Fruit fly (Drosophila melanogaster) whole organism, prepupa: Measurements from ENCODE around the gene CG15446.

Experiments used
- Blimp-1 ChIP-seq: fragments of 200-800 bp; sonication (Bioruptor generic); optimal IDR thresholded peaks from 3 replicates; lab custom pipeline; 2017; ENCODE audit warnings: missing biosample characterization, missing genetic modification characterization, mild to moderate bottlenecking, moderate library complexity, missing genetic modification reagents
- CG10631 ChIP-seq: fragments of 200-800 bp; sonication (Bioruptor generic); optimal IDR thresholded peaks from 2 replicates; lab custom pipeline; 2016; ENCODE audit warnings: missing biosample characterization, missing genetic modification characterization
- CG10669 ChIP-seq: fragments of 200-800 bp; sonication (Bioruptor generic); optimal IDR thresholded peaks from 3 replicates; lab custom pipeline; 2018; ENCODE audit warnings: missing biosample characterization, mild to moderate bottlenecking, missing genetic modification characterization, moderate library complexity
- CG11294 ChIP-seq: fragments of 200-800 bp; sonication (Bioruptor generic); IDR thresholded peaks from 2 replicates; pipeline ENCODE4 v1.3.6; 2022; ENCODE audit warnings: missing biosample characterization, missing genetic modification characterization
- CG11762 ChIP-seq: fragments of 200-800 bp; sonication (Bioruptor generic); optimal IDR thresholded peaks from 3 replicates; lab custom pipeline; 2016; ENCODE audit warnings: missing biosample characterization, missing genetic modification characterization; ENCODE audit not compliant: insufficient read depth
- CG11902 ChIP-seq: fragments of 200-800 bp; sonication (Bioruptor generic); optimal IDR thresholded peaks from 3 replicates; lab custom pipeline; 2016; ENCODE audit warnings: missing biosample characterization, missing genetic modification characterization
- CG15336 ChIP-seq: fragments of 200-800 bp; sonication (Bioruptor generic); IDR thresholded peaks from 2 replicates; pipeline ENCODE4 v1.3.6; 2022; ENCODE audit warnings: missing biosample characterization, missing genetic modification characterization
- CG1621 ChIP-seq: fragments of 200-800 bp; sonication (Bioruptor generic); optimal IDR thresholded peaks from 3 replicates; lab custom pipeline; 2018; ENCODE audit warnings: missing biosample characterization, mild to moderate bottlenecking, missing genetic modification characterization
- CG16779 ChIP-seq: fragments of 200-800 bp; sonication (Bioruptor generic); optimal IDR thresholded peaks from 3 replicates; lab custom pipeline; 2017; ENCODE audit warnings: missing biosample characterization, mild to moderate bottlenecking, missing genetic modification characterization
- CG3032 ChIP-seq: fragments of 200-800 bp; optimal IDR thresholded peaks from 2 replicates; lab custom pipeline; 2019; ENCODE audit warnings: missing biosample characterization, mild to moderate bottlenecking, missing genetic modification characterization, moderate library complexity
- CG31627 ChIP-seq: fragments of 200-800 bp; sonication (Bioruptor generic); optimal IDR thresholded peaks from 3 replicates; lab custom pipeline; 2016; ENCODE audit warnings: missing biosample characterization, missing genetic modification characterization
- CG32006 ChIP-seq: fragments of 200-800 bp; sonication (Bioruptor generic); optimal IDR thresholded peaks from 3 replicates; lab custom pipeline; 2017; ENCODE audit warnings: missing biosample characterization, mild to moderate bottlenecking, missing genetic modification characterization
- CG34406 ChIP-seq: fragments of 200-800 bp; sonication (Bioruptor generic); optimal IDR thresholded peaks from 3 replicates; lab custom pipeline; 2016; ENCODE audit warnings: missing biosample characterization, missing genetic modification characterization
- CG3919 ChIP-seq: fragments of 200-800 bp; sonication (Bioruptor generic); optimal IDR thresholded peaks from 3 replicates; lab custom pipeline; 2016; ENCODE audit warnings: missing biosample characterization, missing genetic modification characterization
- CG4318 ChIP-seq: fragments of 200-800 bp; sonication (Bioruptor generic); optimal IDR thresholded peaks from 3 replicates; lab custom pipeline; 2017; ENCODE audit warnings: missing biosample characterization, mild to moderate bottlenecking, missing genetic modification characterization
- CG6163 ChIP-seq: fragments of 200-800 bp; sonication (Bioruptor generic); IDR thresholded peaks from 3 replicates; pipeline ENCODE4 v1.3.6; 2022; ENCODE audit warnings: missing biosample characterization, missing genetic modification characterization
- CG6276 ChIP-seq: fragments of 200-800 bp; sonication (Bioruptor generic); optimal IDR thresholded peaks from 2 replicates; lab custom pipeline; 2017; ENCODE audit warnings: missing biosample characterization, mild to moderate bottlenecking, missing genetic modification characterization
- CG6792 ChIP-seq: fragments of 200-800 bp; sonication (Bioruptor generic); optimal IDR thresholded peaks from 3 replicates; lab custom pipeline; 2016; ENCODE audit warnings: missing biosample characterization, missing genetic modification characterization
- CG6854 ChIP-seq: fragments of 200-800 bp; sonication (Bioruptor generic); optimal IDR thresholded peaks from 2 replicates; lab custom pipeline; 2017; ENCODE audit warnings: missing biosample characterization, mild to moderate bottlenecking, missing genetic modification characterization
- CG8119 ChIP-seq: fragments of 200-800 bp; sonication (Bioruptor generic); IDR thresholded peaks from 3 replicates; pipeline ENCODE4 v1.3.6; 2022; ENCODE audit warnings: missing biosample characterization, missing genetic modification characterization
- CG8319 ChIP-seq: fragments of 200-800 bp; sonication (Bioruptor generic); optimal IDR thresholded peaks from 3 replicates; lab custom pipeline; 2016; ENCODE audit warnings: missing biosample characterization, missing genetic modification characterization
- CG8632 ChIP-seq: fragments of 200-800 bp; sonication (Bioruptor generic); optimal IDR thresholded peaks from 3 replicates; lab custom pipeline; 2016; ENCODE audit warnings: missing biosample characterization, missing genetic modification characterization
- Eip75B ChIP-seq: fragments of 200-800 bp; sonication (Bioruptor generic); optimal IDR thresholded peaks from 3 replicates; lab custom pipeline; 2016; ENCODE audit warnings: missing biosample characterization, missing genetic modification characterization
- Eip78C ChIP-seq: fragments of 200-800 bp; sonication (Bioruptor generic); peaks from one replicate; lab custom pipeline; 2016; ENCODE audit warnings: missing biosample characterization, missing genetic modification characterization
- Eip93F ChIP-seq: fragments of 200-800 bp; sonication (Bioruptor generic); optimal IDR thresholded peaks from 2 replicates; lab custom pipeline; 2016; ENCODE audit warnings: missing biosample characterization, mild to moderate bottlenecking, missing genetic modification characterization
- Ets21C ChIP-seq: fragments of 200-800 bp; sonication (Bioruptor generic); optimal IDR thresholded peaks from 3 replicates; lab custom pipeline; 2016; ENCODE audit warnings: missing biosample characterization, missing genetic modification characterization
- Gug ChIP-seq: fragments of 200-800 bp; sonication (Bioruptor generic); IDR thresholded peaks from 2 replicates; pipeline ENCODE4 v1.3.6; 2022; ENCODE audit warnings: missing biosample characterization, missing genetic modification characterization
- Hr39 ChIP-seq: fragments of 200-800 bp; sonication (Bioruptor generic); optimal IDR thresholded peaks from 2 replicates; lab custom pipeline; 2016; ENCODE audit warnings: missing biosample characterization, missing genetic modification characterization
- Met ChIP-seq: fragments of 200-800 bp; sonication (Bioruptor generic); optimal IDR thresholded peaks from 3 replicates; lab custom pipeline; 2016; ENCODE audit warnings: missing biosample characterization, missing genetic modification characterization
- OdsH ChIP-seq: fragments of 200-800 bp; sonication (Bioruptor generic); optimal IDR thresholded peaks from 3 replicates; lab custom pipeline; 2016; ENCODE audit warnings: missing biosample characterization, missing genetic modification characterization
- Smox ChIP-seq: fragments of 200-800 bp; sonication (Bioruptor generic); optimal IDR thresholded peaks from 3 replicates; lab custom pipeline; 2016; ENCODE audit warnings: missing biosample characterization, missing genetic modification characterization
- Sox14 ChIP-seq: fragments of 200-800 bp; sonication (Bioruptor generic); optimal IDR thresholded peaks from 3 replicates; lab custom pipeline; 2016; ENCODE audit warnings: missing biosample characterization, missing genetic modification characterization
- Sox15 ChIP-seq: fragments of 200-800 bp; sonication (Bioruptor generic); optimal IDR thresholded peaks from 3 replicates; lab custom pipeline; 2016; ENCODE audit warnings: missing biosample characterization, missing genetic modification characterization
- achi ChIP-seq: fragments of 200-800 bp; sonication (Bioruptor generic); optimal IDR thresholded peaks from 3 replicates; lab custom pipeline; 2016; ENCODE audit warnings: missing biosample characterization, missing genetic modification characterization
- eg ChIP-seq: fragments of 200-800 bp; sonication (Bioruptor generic); IDR thresholded peaks from 3 replicates; pipeline ENCODE4 v1.3.6; 2022; ENCODE audit warnings: missing biosample characterization, missing genetic modification characterization
- esn ChIP-seq: fragments of 200-800 bp; sonication (Bioruptor generic); optimal IDR thresholded peaks from 2 replicates; lab custom pipeline; 2016; ENCODE audit warnings: missing biosample characterization, mild to moderate bottlenecking, missing genetic modification characterization, moderate library complexity
- fd59A ChIP-seq: fragments of 200-800 bp; sonication (Bioruptor generic); optimal IDR thresholded peaks from 2 replicates; lab custom pipeline; 2017; ENCODE audit warnings: missing biosample characterization, mild to moderate bottlenecking, missing genetic modification characterization, missing genetic modification reagents
- fd85E ChIP-seq: fragments of 200-800 bp; sonication (Bioruptor generic); optimal IDR thresholded peaks from 3 replicates; lab custom pipeline; 2016; ENCODE audit warnings: missing biosample characterization, missing genetic modification characterization
- fkh ChIP-seq: fragments of 200-800 bp; sonication (Bioruptor generic); optimal IDR thresholded peaks from 3 replicates; lab custom pipeline; 2017; ENCODE audit warnings: missing biosample characterization, mild to moderate bottlenecking, missing genetic modification characterization, moderate library complexity
- lz ChIP-seq: fragments of 200-800 bp; sonication (Bioruptor generic); optimal IDR thresholded peaks from 3 replicates; lab custom pipeline; 2016; ENCODE audit warnings: missing biosample characterization, missing genetic modification characterization
- net ChIP-seq: fragments of 200-800 bp; sonication (Bioruptor generic); optimal IDR thresholded peaks from 3 replicates; lab custom pipeline; 2016; ENCODE audit warnings: missing biosample characterization, missing genetic modification characterization
- salr ChIP-seq, 2 experiments: fragments of 200-800 bp; sonication (Bioruptor generic); optimal IDR thresholded peaks; 3 replicates each; lab custom pipeline; 2016 to 2018; ENCODE audit warnings: missing biosample characterization in 2 of 2, missing genetic modification characterization in 2 of 2, mild to moderate bottlenecking in 1 of 2
- spab ChIP-seq: fragments of 200-800 bp; sonication (Bioruptor generic); optimal IDR thresholded peaks from 2 replicates; lab custom pipeline; 2017; ENCODE audit warnings: missing biosample characterization, mild to moderate bottlenecking, missing genetic modification characterization, missing genetic modification reagents
- ss ChIP-seq, 2 experiments: fragments of 200-800 bp; sonication (Bioruptor generic); optimal IDR thresholded peaks; 2 replicates in 1 of 2; 3 replicates in 1 of 2; lab custom pipeline; 2017 to 2018; ENCODE audit warnings: mild to moderate bottlenecking in 2 of 2, missing biosample characterization in 2 of 2, missing genetic modification characterization in 2 of 2, moderate library complexity in 1 of 2
- svp ChIP-seq: fragments of 200-800 bp; sonication (Bioruptor generic); peaks from one replicate; lab custom pipeline; 2016; ENCODE audit warnings: missing biosample characterization, missing genetic modification characterization
- topi ChIP-seq: fragments of 200-800 bp; sonication (Bioruptor generic); optimal IDR thresholded peaks from 3 replicates; lab custom pipeline; 2016; ENCODE audit warnings: missing biosample characterization, missing genetic modification characterization
- vri ChIP-seq: fragments of 200-800 bp; sonication (Bioruptor generic); optimal IDR thresholded peaks from 3 replicates; lab custom pipeline; 2016; ENCODE audit warnings: missing biosample characterization, mild to moderate bottlenecking, missing genetic modification characterization

The CG15446 gene

dm6 chrX:21124176-21124575, 22.2 kb upstream of the CG15446 start (continued):
- TF ChIP-seq Ets21C (GFP tag; lab: Kevin White, UChicago) (peak; percentile 74), CG11762 (peak; percentile 72), CG1621 (tag; lab: Kevin White, UChicago) (peak; percentile 30), Blimp-1 (GFP tag; lab: Kevin White, UChicago) (peak; percentile 95), CG10631 (GFP tag; lab: Kevin White, UChicago) (peak; percentile 77), CG32006 (GFP tag; lab: Kevin White, UChicago) (peak; percentile 74), topi (peak; percentile 90), net (GFP tag; lab: Kevin White, UChicago) (peak; percentile 80), CG34406 (GFP tag; lab: Kevin White, UChicago) (peak; percentile 85), svp (GFP tag; lab: Kevin White, UChicago) (peak; percentile 94), CG31627 (peak; percentile 83), Gug (GFP tag; lab: Robert Waterston, UW) (peak; percentile 52), CG6163 (peak; percentile 82), OdsH (peak; percentile 86), fd59A (GFP tag; lab: Kevin White, UChicago) (peak; percentile 64), Eip93F (GFP tag; lab: Kevin White, UChicago) (peak; percentile 46), spab (peak; percentile 48), vri (GFP tag; lab: Kevin White, UChicago) (peak; percentile 76), CG6854 (peak; percentile 49), CG8632 (GFP tag; lab: Kevin White, UChicago) (peak; percentile 87), lz (GFP tag; lab: Kevin White, UChicago) (peak; percentile 89), Met (GFP tag; lab: Kevin White, UChicago) (peak; percentile 86), CG16779 (tag; lab: Kevin White, UChicago) (no peak), CG15336 (GFP tag; lab: Robert Waterston, UW) (peak; percentile 80), CG11902 (GFP tag; lab: Kevin White, UChicago) (peak; percentile 77), Smox (peak; percentile 86), Sox14 (GFP tag; lab: Kevin White, UChicago) (peak; percentile 72), fd85E (peak; percentile 54), CG6276 (GFP tag; lab: Kevin White, UChicago) (peak; percentile 66), ss (GFP tag; optimal IDR thresholded peaks at IDR 0.05; lab: Kevin White, UChicago) (peak; percentile 22 to 72), CG6792 (GFP tag; lab: Kevin White, UChicago) (peak; percentile 88), CG4318 (peak; percentile 35), CG3032 (tag; lab: Kevin White, UChicago) (peak; percentile 74), CG8319 (peak; percentile 76)

DNA sequence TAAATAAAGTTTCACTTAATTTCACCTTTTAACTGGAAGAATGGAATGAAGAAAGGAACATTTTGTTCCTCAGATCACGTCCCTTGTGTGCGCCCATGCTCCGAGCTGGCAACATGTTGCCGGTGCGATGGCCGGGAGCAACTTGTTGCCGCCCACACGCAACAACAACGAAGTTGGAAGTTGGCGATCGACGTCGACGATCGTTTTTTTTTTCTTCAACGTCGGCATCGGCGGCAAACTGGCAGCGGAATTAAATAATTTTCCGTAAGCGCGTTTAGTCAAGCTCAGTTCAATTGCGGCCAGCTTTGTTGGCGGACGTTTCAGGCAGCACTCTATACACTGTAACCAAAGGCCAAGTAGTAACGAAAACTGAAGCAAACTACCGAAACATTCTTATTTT, 21.5 kb upstream of the CG15446 start, which contains the start of gene ldd:
ldd (plus strand) TSS at position 136 of the 400 bp plus-strand sequence.
- TF ChIP-seq Sox15 (GFP tag; lab: Kevin White, UChicago) = no peak
- no peak for TF ChIP-seq Sox14 (GFP tag; lab: Kevin White, UChicago)
- TF ChIP-seq CG3919 (GFP tag; lab: Kevin White, UChicago) = no peak
- TF ChIP-seq OdsH = no peak
- no peak for TF ChIP-seq CG6854
- 0 out of 3 replicates have a peak, but pooled peaks have one; percentile 19 for TF ChIP-seq eg (GFP tag; lab: Robert Waterston, UW)
- peak; percentile 77 for TF ChIP-seq CG1621 (tag; lab: Kevin White, UChicago)

DNA sequence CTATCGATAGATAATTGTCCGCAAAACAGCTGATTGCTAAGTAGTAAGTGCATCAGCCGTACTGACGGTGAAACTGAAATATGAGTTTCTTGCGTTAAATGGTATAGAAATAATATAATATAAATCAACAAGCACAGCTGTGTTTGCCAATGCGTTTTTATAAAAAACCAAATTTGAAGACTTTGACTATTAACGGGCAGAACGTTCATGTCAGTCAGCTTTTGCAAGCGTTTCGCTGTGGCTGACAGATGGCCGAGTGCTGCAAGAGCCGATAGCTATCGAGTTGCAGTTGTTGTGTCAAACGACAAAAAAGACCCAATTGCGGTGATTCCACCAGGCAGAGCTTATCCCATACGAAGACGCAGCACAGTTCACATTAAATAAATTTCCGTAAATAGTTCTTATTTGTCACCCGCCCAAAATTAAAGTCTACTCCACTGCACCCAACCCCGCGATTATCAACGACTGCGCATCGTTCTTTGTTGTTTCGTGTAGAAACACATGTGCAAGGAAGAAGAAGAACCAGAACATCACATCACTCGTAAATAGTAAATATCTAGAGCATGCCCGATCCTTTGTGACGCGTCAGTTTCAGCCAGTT, 15.0 kb upstream of the CG15446 start, which contains the start of the genes unc and CG15445:
unc (minus strand) TSS at position 51 of the 601 bp plus-strand sequence.
CG15445 (plus strand) TSS at position 296 of the 601 bp plus-strand sequence.
- no peak for TF ChIP-seq CG11294 (GFP tag; lab: Robert Waterston, UW)
- TF ChIP-seq Eip75B = peak; percentile 12
- TF ChIP-seq topi = peak; percentile 28
- TF ChIP-seq CG10669 = no peak
- no peak for TF ChIP-seq OdsH
- peak; percentile 11 for TF ChIP-seq lz (GFP tag; lab: Kevin White, UChicago)
- TF ChIP-seq fkh = no peak
- peak; percentile 33 for TF ChIP-seq svp (GFP tag; lab: Kevin White, UChicago)
- no peak for TF ChIP-seq CG6792 (GFP tag; lab: Kevin White, UChicago)
- peak; percentile 32 for TF ChIP-seq CG31627
- TF ChIP-seq Sox14 (GFP tag; lab: Kevin White, UChicago) = peak; percentile 92
- peak; percentile 17 for TF ChIP-seq Hr39 (GFP tag; lab: Kevin White, UChicago)
- peak; percentile 17 for TF ChIP-seq esn (GFP tag; lab: Kevin White, UChicago)
- peak; percentile 46 for TF ChIP-seq Eip78C (GFP tag; lab: Kevin White, UChicago)
- peak; percentile 10 for TF ChIP-seq CG11902 (GFP tag; lab: Kevin White, UChicago)
- no peak for TF ChIP-seq salr (GFP tag; optimal IDR thresholded peaks at IDR 0.05; lab: Kevin White, UChicago)
- peak; percentile 85 for TF ChIP-seq achi (GFP tag; lab: Kevin White, UChicago)
- no peak for TF ChIP-seq Blimp-1 (GFP tag; lab: Kevin White, UChicago)
- TF ChIP-seq CG8119 = no peak
- TF ChIP-seq fd85E = no peak
- TF ChIP-seq CG4318 = no peak
